Fruit fly (Drosophila melanogaster): ENCODE measurements around the gene CG13055.

DNA sequence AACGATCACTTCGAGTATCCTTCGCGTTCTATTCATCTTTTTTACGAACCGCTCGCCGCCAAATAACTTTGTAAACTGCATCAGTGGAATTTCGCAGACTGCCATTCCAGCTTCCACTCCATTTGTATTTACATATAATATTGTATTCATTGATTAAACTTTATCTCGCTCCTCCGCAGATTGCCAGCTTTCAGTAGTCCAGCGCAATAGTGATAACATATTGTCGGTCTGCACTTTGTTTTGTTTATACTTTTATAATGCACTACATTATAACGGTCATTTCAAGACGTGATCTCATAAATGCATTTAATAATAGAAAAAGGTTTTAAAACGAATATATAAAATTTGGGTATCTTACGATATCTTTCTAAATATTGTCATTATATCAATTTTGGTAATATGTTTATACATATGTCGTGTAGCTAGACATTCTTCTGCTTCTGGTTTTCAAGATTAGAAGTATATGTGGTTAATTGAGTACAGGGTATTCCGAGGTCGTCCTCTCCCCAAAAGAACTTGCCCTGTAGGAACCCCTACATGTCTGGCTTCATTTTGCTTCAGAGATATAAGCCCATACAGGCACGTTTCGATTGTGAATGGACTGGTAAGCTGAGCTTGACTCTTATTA, 16.1 kb upstream of the CG13055 start, which contains the start of gene CG4950:
- peak; percentile 25 for TF ChIP-seq CG6276 (GFP tag; optimal IDR thresholded peaks at IDR 0.05)
- TF ChIP-seq CG1621 (tag; optimal IDR thresholded peaks at IDR 0.05): no peak
- 0 out of 3 replicates have a peak, but pooled peaks have one; percentile 20 for TF ChIP-seq CG6163 (GFP tag; IDR thresholded peaks at IDR 0.05)
- TF ChIP-seq fd59A (GFP tag; optimal IDR thresholded peaks at IDR 0.05): peak; percentile 33
- TF ChIP-seq CG6854 (GFP tag; optimal IDR thresholded peaks at IDR 0.05): no peak
- TF ChIP-seq OdsH (GFP tag; optimal IDR thresholded peaks at IDR 0.05): peak; percentile 34
- no peak for TF ChIP-seq Blimp-1 (GFP tag; optimal IDR thresholded peaks at IDR 0.05)

Data from whole organism, prepupa.